Worm (Caenorhabditis elegans) whole organism, late embryonic: Measurements from ENCODE around the gene ceh-60.
A peak's percentile ranks its signal among the peaks of the same experiment; 100 is the strongest.

Source experiments
- C38D4.7 ChIP-seq: fragments of 200-800 bp; sonication (Bioruptor generic); optimal IDR thresholded peaks from 2 replicates; lab custom pipeline; 2018; ENCODE audit warnings: mild to moderate bottlenecking, missing genetic modification characterization, moderate library complexity, missing compliant biosample characterization
- K02D7.2 ChIP-seq: sonication (generic microtip); optimal IDR thresholded peaks from 2 replicates; lab custom pipeline; 2017; ENCODE audit warnings: mild to moderate bottlenecking, missing genetic modification characterization, missing compliant biosample characterization
- Y22D7AL.16 ChIP-seq: sonication (generic microtip); optimal IDR thresholded peaks from 2 replicates; lab custom pipeline; 2016; ENCODE audit warnings: missing genetic modification characterization, missing compliant biosample characterization
- ceh-14 ChIP-seq: sonication (generic microtip); optimal IDR thresholded peaks from 2 replicates; lab custom pipeline; 2016; ENCODE audit warnings: missing genotype, missing genetic modification characterization, missing compliant biosample characterization
- ceh-19 ChIP-seq: fragments of 200-800 bp; sonication (Bioruptor generic); optimal IDR thresholded peaks from 2 replicates; lab custom pipeline; 2018; ENCODE audit warnings: mild to moderate bottlenecking, missing genetic modification characterization, missing compliant biosample characterization
- ceh-24 ChIP-seq: sonication (generic microtip); optimal IDR thresholded peaks from 2 replicates; lab custom pipeline; 2016; ENCODE audit warnings: mild to moderate bottlenecking, missing genetic modification characterization, missing compliant biosample characterization
- ceh-30 ChIP-seq: fragments of 150-350 bp; optimal IDR thresholded peaks from 2 replicates; lab custom pipeline; 2014; ENCODE audit warnings: missing biosample characterization, missing genetic modification characterization
- ceh-9 ChIP-seq: sonication (generic microtip); optimal IDR thresholded peaks from 2 replicates; lab custom pipeline; 2016; ENCODE audit warnings: mild to moderate bottlenecking, missing genetic modification characterization, inconsistent platforms, missing compliant biosample characterization
- che-1 ChIP-seq: sonication (generic microtip); optimal IDR thresholded peaks from 2 replicates; lab custom pipeline; 2016; ENCODE audit warnings: mild to moderate bottlenecking, missing genetic modification characterization, missing compliant biosample characterization
- dmd-4 ChIP-seq: sonication (generic microtip); optimal IDR thresholded peaks from 2 replicates; lab custom pipeline; 2016; ENCODE audit warnings: borderline replicate concordance, missing genetic modification characterization, missing compliant biosample characterization
- dve-1 ChIP-seq: sonication (generic microtip); optimal IDR thresholded peaks from 2 replicates; lab custom pipeline; 2017; ENCODE audit warnings: antibody characterized with exemption, mild to moderate bottlenecking, missing genetic modification characterization, missing compliant biosample characterization
- elt-2 ChIP-seq: sonication (generic microtip); optimal IDR thresholded peaks from 2 replicates; lab custom pipeline; 2016; ENCODE audit warnings: missing genetic modification reagents, missing genetic modification characterization, missing compliant biosample characterization
- elt-4 ChIP-seq: sonication (generic microtip); optimal IDR thresholded peaks from 2 replicates; lab custom pipeline; 2016; ENCODE audit warnings: missing genetic modification characterization, missing compliant biosample characterization
- fkh-10 ChIP-seq: fragments of 150-350 bp; optimal IDR thresholded peaks from 2 replicates; lab custom pipeline; 2014; ENCODE audit warnings: missing biosample characterization, missing genetic modification reagents, missing genetic modification characterization
- fkh-6 ChIP-seq: sonication (generic microtip); optimal IDR thresholded peaks from 2 replicates; lab custom pipeline; 2016; ENCODE audit warnings: missing genetic modification characterization, missing compliant biosample characterization
- hlh-13 ChIP-seq: fragments of 200-800 bp; sonication (Bioruptor generic); optimal IDR thresholded peaks from 2 replicates; lab custom pipeline; 2018; ENCODE audit warnings: mild to moderate bottlenecking, missing genetic modification characterization, missing compliant biosample characterization
- hlh-30 ChIP-seq: sonication (generic microtip); optimal IDR thresholded peaks from 2 replicates; lab custom pipeline; 2017; ENCODE audit warnings: antibody characterized with exemption, missing genetic modification characterization, missing compliant biosample characterization; ENCODE audit not compliant: insufficient read depth
- hlh-6 ChIP-seq: sonication (generic microtip); optimal IDR thresholded peaks from 2 replicates; lab custom pipeline; 2016; ENCODE audit warnings: missing genotype, missing genetic modification characterization, missing compliant biosample characterization
- hlh-8 ChIP-seq: sonication (generic microtip); optimal IDR thresholded peaks from 2 replicates; lab custom pipeline; 2016; ENCODE audit warnings: missing genotype, missing genetic modification characterization, missing compliant biosample characterization
- lim-6 ChIP-seq: sonication (generic microtip); optimal IDR thresholded peaks from 2 replicates; lab custom pipeline; 2016; ENCODE audit warnings: missing genetic modification characterization, missing compliant biosample characterization
- mec-3 ChIP-seq: sonication (generic microtip); optimal IDR thresholded peaks from 2 replicates; lab custom pipeline; 2016; ENCODE audit warnings: borderline replicate concordance, missing genetic modification characterization, missing compliant biosample characterization
- nfya-1 ChIP-seq: sonication (generic microtip); optimal IDR thresholded peaks from 2 replicates; lab custom pipeline; 2017; ENCODE audit warnings: missing genetic modification characterization, mild to moderate bottlenecking, missing compliant biosample characterization, antibody characterized with exemption, moderate library complexity
- npax-4 ChIP-seq: sonication (generic microtip); optimal IDR thresholded peaks from 2 replicates; lab custom pipeline; 2016; ENCODE audit warnings: missing genetic modification characterization, missing compliant biosample characterization
- odd-2 ChIP-seq: sonication (generic microtip); optimal IDR thresholded peaks from 2 replicates; lab custom pipeline; 2017; ENCODE audit warnings: antibody characterized with exemption, mild to moderate bottlenecking, missing genetic modification characterization, missing compliant biosample characterization
- pag-3 ChIP-seq: sonication (generic microtip); optimal IDR thresholded peaks from 2 replicates; lab custom pipeline; 2016; ENCODE audit warnings: missing compliant biosample characterization, missing genetic modification characterization, borderline replicate concordance
- pha-2 ChIP-seq: sonication (generic microtip); optimal IDR thresholded peaks from 2 replicates; lab custom pipeline; 2017; ENCODE audit warnings: mild to moderate bottlenecking, missing genetic modification characterization, missing compliant biosample characterization
- pha-4 ChIP-seq: fragments of 150-350 bp; optimal IDR thresholded peaks from 2 replicates; lab custom pipeline; 2018; ENCODE audit warnings: missing biosample characterization, missing genetic modification reagents, missing genetic modification characterization
- pros-1 ChIP-seq: fragments of 150-350 bp; optimal IDR thresholded peaks from 2 replicates; lab custom pipeline; 2014; ENCODE audit warnings: missing biosample characterization, missing genetic modification reagents, missing genetic modification characterization
- ref-2 ChIP-seq: sonication (generic microtip); optimal IDR thresholded peaks from 2 replicates; lab custom pipeline; 2016; ENCODE audit warnings: missing genetic modification characterization, missing compliant biosample characterization
- rnt-1 ChIP-seq: sonication (generic microtip); optimal IDR thresholded peaks from 2 replicates; lab custom pipeline; 2016; ENCODE audit warnings: missing genetic modification characterization, missing compliant biosample characterization
- sox-4 ChIP-seq: sonication (generic microtip); optimal IDR thresholded peaks from 2 replicates; lab custom pipeline; 2017; ENCODE audit warnings: mild to moderate bottlenecking, missing genetic modification characterization, inconsistent platforms, missing compliant biosample characterization
- syd-9 ChIP-seq: sonication (generic microtip); optimal IDR thresholded peaks from 2 replicates; lab custom pipeline; 2016; ENCODE audit warnings: mild to moderate bottlenecking, missing genetic modification characterization, moderate library complexity, missing compliant biosample characterization
- unc-55 ChIP-seq: sonication (generic microtip); optimal IDR thresholded peaks from 2 replicates; lab custom pipeline; 2017; ENCODE audit warnings: missing biosample characterization, missing genetic modification reagents, missing genetic modification characterization
- unc-86 ChIP-seq: sonication (generic microtip); optimal IDR thresholded peaks from 2 replicates; lab custom pipeline; 2016; ENCODE audit warnings: missing genetic modification characterization, missing compliant biosample characterization
- zip-5 ChIP-seq: sonication (generic microtip); optimal IDR thresholded peaks from 2 replicates; lab custom pipeline; 2016; ENCODE audit warnings: missing genetic modification characterization, missing compliant biosample characterization
- ztf-16 ChIP-seq: sonication (generic microtip); optimal IDR thresholded peaks from 2 replicates; lab custom pipeline; 2017; ENCODE audit warnings: missing genetic modification characterization, missing compliant biosample characterization

Gene ceh-60

DNA sequence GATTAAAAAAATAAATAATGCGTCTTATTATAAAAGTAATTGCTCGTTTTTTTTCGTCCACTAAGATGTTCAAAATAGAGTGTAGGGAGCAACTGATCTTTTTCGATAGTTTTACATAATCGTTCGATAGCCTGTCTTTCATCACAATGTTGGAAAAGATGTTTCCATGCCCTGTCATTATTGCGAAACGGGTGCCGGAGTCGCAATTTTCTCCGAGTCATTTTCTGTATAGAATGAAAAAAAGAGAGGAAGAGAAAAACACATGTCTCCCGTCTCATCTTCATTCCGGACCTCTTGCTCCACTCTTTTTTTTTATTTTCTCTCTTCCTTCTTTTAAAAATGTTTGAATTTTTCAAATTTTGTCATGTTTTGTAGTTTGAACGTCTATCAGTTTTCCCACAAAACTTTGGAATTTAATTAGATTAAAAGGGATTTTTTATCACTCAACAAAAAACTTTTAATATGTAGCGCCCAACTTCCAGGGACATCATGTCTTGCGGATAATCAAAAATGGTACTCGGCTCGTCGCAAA lies 22.9 kb upstream of the ceh-60 start, which contains the start of gene svh-2:
Gene svh-2, plus strand, starts transcription at position 482 of the 532 bp plus-strand sequence.
- TF ChIP-seq hlh-13 (GFP tag; lab: Kevin White, UChicago) (no peak), npax-4 (tag; lab: Kevin White, UChicago) (no peak), ceh-19 (GFP tag; lab: Kevin White, UChicago) (no peak), fkh-6 (no peak), ceh-24 (tag; lab: Kevin White, UChicago) (no peak), dmd-4 (tag; lab: Kevin White, UChicago) (no peak), ceh-14 (tag; lab: Kevin White, UChicago) (no peak), pha-4 (tag; lab: Kevin White, UChicago) (no peak), ceh-9 (tag; lab: Kevin White, UChicago) (no peak)

DNA sequence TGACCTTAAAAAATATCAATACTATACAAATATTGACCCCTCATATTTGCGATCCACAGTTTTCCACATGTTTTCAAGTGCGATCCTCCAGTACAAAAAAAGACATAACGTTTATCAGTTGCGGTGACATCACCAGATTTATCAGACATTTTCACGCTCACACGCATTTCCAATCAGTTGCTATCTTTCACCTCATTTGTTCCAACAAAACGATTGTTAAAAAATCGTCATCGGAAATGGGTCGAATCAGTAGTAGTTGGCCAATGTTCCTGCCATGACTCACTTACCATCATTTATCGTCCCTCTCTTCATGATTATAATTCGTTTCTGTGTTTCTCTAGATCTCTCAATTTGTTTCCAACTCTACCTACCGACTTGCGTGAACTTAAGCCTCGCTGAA lies 21.7 kb upstream of the ceh-60 start:
- no peak for TF ChIP-seq odd-2
- TF ChIP-seq elt-2: peak; percentile 83
- no peak for TF ChIP-seq npax-4 (tag; lab: Kevin White, UChicago)
- no peak for TF ChIP-seq ceh-14 (tag; lab: Kevin White, UChicago)
- no peak for TF ChIP-seq syd-9 (tag; lab: Kevin White, UChicago)
- TF ChIP-seq ceh-24 (tag; lab: Kevin White, UChicago): no peak
- TF ChIP-seq sox-4: no peak
- no peak for TF ChIP-seq pha-2
- TF ChIP-seq che-1 (tag; lab: Kevin White, UChicago): no peak

DNA sequence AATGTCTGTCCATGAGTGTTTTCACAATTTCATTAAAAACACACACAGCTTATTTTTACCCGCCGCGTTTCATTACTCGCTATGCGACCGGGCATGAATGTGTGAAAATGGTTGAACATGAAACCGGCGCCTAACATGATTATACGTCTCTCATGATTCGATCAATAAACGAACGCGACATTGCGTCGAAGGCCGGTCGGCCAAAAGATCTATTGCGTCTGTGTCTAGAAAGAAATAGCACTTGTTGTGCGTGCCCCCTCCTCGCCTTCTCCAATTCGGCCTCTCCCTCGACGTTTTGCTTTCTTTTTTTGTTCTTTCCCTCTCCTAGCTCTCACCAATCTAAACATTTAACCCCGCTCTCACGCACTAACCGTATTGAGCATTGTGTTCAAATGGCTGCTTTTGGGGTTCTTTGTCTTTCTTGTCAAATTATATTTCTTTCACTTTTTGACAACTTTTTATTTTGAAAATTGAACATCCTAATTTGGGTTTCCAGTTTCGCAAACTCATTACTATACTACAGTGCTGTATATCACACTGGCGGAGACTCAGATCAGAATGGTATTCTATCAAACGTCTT lies 21.2 kb upstream of the ceh-60 start:
- TF ChIP-seq unc-86 (tag; lab: Kevin White, UChicago) (no peak), K02D7.2 (no peak), hlh-30 (tag; lab: Kevin White, UChicago) (no peak), fkh-10 (no peak), nfya-1 (tag; lab: Kevin White, UChicago) (no peak), pha-4 (tag; lab: Kevin White, UChicago) (no peak), fkh-6 (no peak), C38D4.7 (GFP tag; lab: Kevin White, UChicago) (no peak)

DNA sequence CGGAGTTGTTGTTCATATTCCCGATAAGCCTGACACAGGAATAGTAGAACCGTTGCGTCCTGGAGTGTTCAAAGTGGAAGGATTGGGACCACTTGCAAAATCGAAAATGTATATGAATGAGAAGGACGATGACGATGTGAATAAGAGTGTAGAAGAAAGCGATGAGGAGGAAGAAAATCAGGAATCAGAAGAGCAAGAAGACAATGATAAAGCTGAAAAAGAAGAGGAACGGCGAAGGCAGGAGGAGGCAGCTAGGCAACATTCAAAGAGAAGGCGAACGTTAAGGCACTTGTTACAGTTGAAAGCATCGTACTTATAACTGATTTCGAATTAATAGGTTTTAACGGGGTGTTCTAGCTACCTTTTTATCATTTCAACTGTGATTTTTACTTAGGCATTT lies 13.7 kb upstream of the ceh-60 start:
- TF ChIP-seq zip-5 (tag; lab: Kevin White, UChicago): no peak
- TF ChIP-seq ref-2 (tag; lab: Kevin White, UChicago): no peak
- TF ChIP-seq ceh-30 (tag; lab: Kevin White, UChicago): no peak
- TF ChIP-seq elt-4 (tag; lab: Kevin White, UChicago): no peak
- TF ChIP-seq Y22D7AL.16 (tag; lab: Kevin White, UChicago): no peak
- no peak for TF ChIP-seq dve-1 (tag; lab: Kevin White, UChicago)
- TF ChIP-seq ztf-16 (tag; lab: Kevin White, UChicago): no peak
- no peak for TF ChIP-seq mec-3 (tag; lab: Kevin White, UChicago)
- TF ChIP-seq unc-86 (tag; lab: Kevin White, UChicago): no peak
- TF ChIP-seq pag-3 (tag; lab: Kevin White, UChicago): no peak
- no peak for TF ChIP-seq unc-55 (GFP tag; lab: Kevin White, UChicago)
- no peak for TF ChIP-seq dmd-4 (tag; lab: Kevin White, UChicago)
- TF ChIP-seq rnt-1 (tag; lab: Kevin White, UChicago): no peak
- TF ChIP-seq hlh-13 (GFP tag; lab: Kevin White, UChicago): no peak
- TF ChIP-seq ceh-9 (tag; lab: Kevin White, UChicago): no peak
- no peak for TF ChIP-seq hlh-6 (tag; lab: Kevin White, UChicago)
- no peak for TF ChIP-seq hlh-8
- TF ChIP-seq lim-6 (tag; lab: Kevin White, UChicago): no peak
- no peak for TF ChIP-seq pros-1
